Fruit fly (Drosophila melanogaster) whole organism, embryonic: Measurements from ENCODE around the gene Obp99c.

Experiments used
- Abd-B ChIP-seq: fragments of 200-800 bp; sonication (Bioruptor generic); optimal IDR thresholded peaks from 2 replicates; lab custom pipeline; 2018; ENCODE audit warnings: missing biosample characterization, mild to moderate bottlenecking, missing genetic modification characterization, moderate library complexity
- Ada2b ChIP-seq: fragments of 200-800 bp; sonication (Bioruptor generic); IDR thresholded peaks from 2 replicates; pipeline ENCODE4 v1.3.6; 2022; ENCODE audit warnings: missing biosample characterization, missing genetic modification characterization
- Aef1 ChIP-seq: fragments of 200-800 bp; sonication (Bioruptor generic); IDR thresholded peaks from 3 replicates; pipeline ENCODE4 v1.3.6; 2022; ENCODE audit warnings: missing biosample characterization, missing genetic modification characterization
- Atf6 ChIP-seq: fragments of 200-800 bp; sonication (Bioruptor generic); IDR thresholded peaks from 2 replicates; pipeline ENCODE4 v1.3.6; 2022; ENCODE audit warnings: missing biosample characterization, missing genetic modification characterization
- CG10321 ChIP-seq: fragments of 200-800 bp; sonication (Bioruptor generic); IDR thresholded peaks from 2 replicates; pipeline ENCODE4 v1.3.6; 2022; ENCODE audit warnings: missing biosample characterization, missing genetic modification characterization
- CG11085 ChIP-seq: fragments of 200-800 bp; sonication (Bioruptor generic); IDR thresholded peaks from 2 replicates; pipeline ENCODE4 v1.3.6; 2022; ENCODE audit warnings: missing biosample characterization, missing genetic modification characterization
- CG12071 ChIP-seq: fragments of 200-800 bp; sonication (Bioruptor generic); optimal IDR thresholded peaks from 3 replicates; lab custom pipeline; 2018; ENCODE audit warnings: missing biosample characterization, mild to moderate bottlenecking, missing genetic modification characterization
- CG12155 ChIP-seq: fragments of 200-800 bp; sonication (Bioruptor generic); optimal IDR thresholded peaks from 3 replicates; lab custom pipeline; 2016; ENCODE audit warnings: missing biosample characterization, missing genetic modification characterization
- CG15601 ChIP-seq: fragments of 200-800 bp; sonication (Bioruptor generic); optimal IDR thresholded peaks from 3 replicates; lab custom pipeline; 2019; ENCODE audit warnings: missing biosample characterization, mild to moderate bottlenecking, missing genetic modification characterization, moderate library complexity
- CG16815 ChIP-seq: fragments of 200-800 bp; sonication (Bioruptor generic); optimal IDR thresholded peaks from 3 replicates; lab custom pipeline; 2017; ENCODE audit warnings: missing biosample characterization, mild to moderate bottlenecking, missing genetic modification characterization
- CG18476 ChIP-seq: fragments of 200-800 bp; sonication (Bioruptor generic); optimal IDR thresholded peaks from 2 replicates; lab custom pipeline; 2016; ENCODE audit warnings: missing biosample characterization, mild to moderate bottlenecking, missing genetic modification characterization
- CG2199 ChIP-seq: fragments of 200-800 bp; sonication (Bioruptor generic); IDR thresholded peaks from 3 replicates; pipeline ENCODE4 v1.3.6; 2022; ENCODE audit warnings: missing biosample characterization, missing genetic modification characterization
- CG32532 ChIP-seq: fragments of 200-800 bp; sonication (Bioruptor generic); IDR thresholded peaks from 2 replicates; pipeline ENCODE4 v1.3.6; 2022; ENCODE audit warnings: missing biosample characterization, missing genetic modification characterization
- CG42726 ChIP-seq: fragments of 200-800 bp; sonication (Bioruptor generic); IDR thresholded peaks from 2 replicates; pipeline ENCODE4 v1.3.6; 2022; ENCODE audit warnings: missing biosample characterization, missing genetic modification characterization; ENCODE audit not compliant: partially characterized antibody
- CG4282 ChIP-seq: fragments of 200-800 bp; sonication (Bioruptor generic); optimal IDR thresholded peaks from 2 replicates; lab custom pipeline; 2016; ENCODE audit warnings: missing biosample characterization, missing genetic modification characterization
- CG6254 ChIP-seq: fragments of 200-800 bp; sonication (Bioruptor generic); optimal IDR thresholded peaks from 3 replicates; lab custom pipeline; 2017; ENCODE audit warnings: mild to moderate bottlenecking, missing biosample characterization, missing genetic modification reagents, missing genetic modification characterization
- CG7745 ChIP-seq: fragments of 200-800 bp; sonication (Bioruptor generic); optimal IDR thresholded peaks from 2 replicates; lab custom pipeline; 2018; ENCODE audit warnings: missing biosample characterization, mild to moderate bottlenecking, missing genetic modification characterization, moderate library complexity
- CG7928 ChIP-seq: fragments of 200-800 bp; sonication (Bioruptor generic); optimal IDR thresholded peaks from 2 replicates; lab custom pipeline; 2017; ENCODE audit warnings: missing biosample characterization, mild to moderate bottlenecking, missing genetic modification characterization
- CG8281 ChIP-seq: fragments of 200-800 bp; sonication (Bioruptor generic); optimal IDR thresholded peaks from 2 replicates; lab custom pipeline; 2018; ENCODE audit warnings: missing biosample characterization, mild to moderate bottlenecking, missing genetic modification characterization, moderate library complexity
- CG8944 ChIP-seq: fragments of 200-800 bp; sonication (Bioruptor generic); optimal IDR thresholded peaks from 3 replicates; lab custom pipeline; 2016; ENCODE audit warnings: missing biosample characterization, missing genetic modification characterization
- Dad ChIP-seq: fragments of 200-800 bp; sonication (Bioruptor generic); optimal IDR thresholded peaks from 3 replicates; lab custom pipeline; 2016; ENCODE audit warnings: missing biosample characterization, missing genetic modification characterization
- Dll ChIP-seq: fragments of 200-800 bp; sonication (Bioruptor generic); IDR thresholded peaks from 4 replicates; pipeline ENCODE4 v1.3.6; 2022; ENCODE audit warnings: missing biosample characterization, missing genetic modification characterization; ENCODE audit not compliant: partially characterized antibody
- E2f1 ChIP-seq: fragments of 200-800 bp; sonication (Bioruptor generic); IDR thresholded peaks from 2 replicates; pipeline ENCODE4 v1.3.6; 2022; ENCODE audit warnings: missing biosample characterization, missing genetic modification characterization
- Elba2 ChIP-seq: fragments of 200-800 bp; sonication (Bioruptor generic); optimal IDR thresholded peaks from 3 replicates; lab custom pipeline; 2016; ENCODE audit warnings: missing biosample characterization, missing genetic modification characterization
- Fer2 ChIP-seq: fragments of 200-800 bp; sonication (Bioruptor generic); optimal IDR thresholded peaks from 2 replicates; lab custom pipeline; 2018; ENCODE audit warnings: missing biosample characterization, mild to moderate bottlenecking, missing genetic modification characterization, moderate library complexity
- GATAe ChIP-seq: fragments of 200-800 bp; sonication (Bioruptor generic); conservative IDR thresholded peaks from 2 replicates; pipeline ENCODE4 v1.3.6; 2022; ENCODE audit warnings: missing biosample characterization, missing genetic modification characterization
- Hr51 ChIP-seq, 2 experiments: fragments of 200-800 bp; sonication (Bioruptor generic); optimal IDR thresholded peaks; 2 replicates in 1 of 2; 3 replicates in 1 of 2; lab custom pipeline; 2016 to 2018; ENCODE audit warnings: missing biosample characterization in 2 of 2, missing genetic modification characterization in 2 of 2, mild to moderate bottlenecking in 1 of 2, moderate library complexity in 1 of 2
- Kr ChIP-seq: fragments of 200-800 bp; sonication (Bioruptor generic); optimal IDR thresholded peaks from 2 replicates; lab custom pipeline; 2017; ENCODE audit warnings: missing biosample characterization, mild to moderate bottlenecking, missing genetic modification characterization
- NFAT ChIP-seq: fragments of 200-800 bp; sonication (Bioruptor generic); IDR thresholded peaks from 2 replicates; pipeline ENCODE4 v1.3.6; 2022; ENCODE audit warnings: missing biosample characterization, missing genetic modification characterization
- Oli ChIP-seq: fragments of 200-800 bp; sonication (Bioruptor generic); optimal IDR thresholded peaks from 2 replicates; lab custom pipeline; 2018; ENCODE audit warnings: missing biosample characterization, mild to moderate bottlenecking, missing genetic modification characterization, moderate library complexity
- Xbp1 ChIP-seq: fragments of 200-800 bp; sonication (Bioruptor generic); optimal IDR thresholded peaks from 3 replicates; lab custom pipeline; 2016; ENCODE audit warnings: missing biosample characterization, mild to moderate bottlenecking, missing genetic modification characterization
- Xrp1 ChIP-seq: fragments of 200-800 bp; sonication (Bioruptor generic); IDR thresholded peaks from 2 replicates; pipeline ENCODE4 v1.3.6; 2022; ENCODE audit warnings: missing biosample characterization, missing genetic modification characterization
- croc ChIP-seq: fragments of 200-800 bp; sonication (Bioruptor generic); conservative IDR thresholded peaks from 3 replicates; pipeline ENCODE4 v1.3.6; 2022; ENCODE audit warnings: missing biosample characterization, missing genetic modification characterization
- danr ChIP-seq: fragments of 200-800 bp; sonication (Bioruptor generic); IDR thresholded peaks from 2 replicates; pipeline ENCODE4 v1.3.6; 2022; ENCODE audit warnings: missing biosample characterization, missing genetic modification characterization
- dmrt99B ChIP-seq: fragments of 200-800 bp; sonication (Bioruptor generic); optimal IDR thresholded peaks from 2 replicates; lab custom pipeline; 2018; ENCODE audit warnings: missing biosample characterization, mild to moderate bottlenecking, missing genetic modification characterization, moderate library complexity
- dpn ChIP-seq, 2 experiments: fragments of 200-800 bp; sonication (Bioruptor generic); optimal IDR thresholded peaks; 3 replicates each; lab custom pipeline; 2016; ENCODE audit warnings: missing biosample characterization in 2 of 2, missing genetic modification characterization in 2 of 2
- ftz-f1 ChIP-seq: fragments of 200-800 bp; sonication (Bioruptor generic); optimal IDR thresholded peaks from 2 replicates; lab custom pipeline; 2016; ENCODE audit warnings: missing biosample characterization, missing genetic modification characterization
- gce ChIP-seq: fragments of 200-800 bp; sonication (Bioruptor generic); IDR thresholded peaks from 3 replicates; pipeline ENCODE4 v1.3.6; 2022; ENCODE audit warnings: missing biosample characterization, missing genetic modification characterization
- gfzf ChIP-seq: fragments of 200-800 bp; sonication (Bioruptor generic); optimal IDR thresholded peaks from 2 replicates; lab custom pipeline; 2016; ENCODE audit warnings: missing biosample characterization, mild to moderate bottlenecking, missing genetic modification characterization, moderate library complexity
- hbn ChIP-seq: fragments of 200-800 bp; sonication (Bioruptor generic); IDR thresholded peaks from 2 replicates; pipeline ENCODE4 v1.3.6; 2022; ENCODE audit warnings: missing biosample characterization, missing genetic modification characterization; ENCODE audit not compliant: partially characterized antibody
- ind ChIP-seq: fragments of 200-800 bp; sonication (Bioruptor generic); optimal IDR thresholded peaks from 3 replicates; lab custom pipeline; 2016; ENCODE audit warnings: missing biosample characterization, missing genetic modification characterization
- lov ChIP-seq, 2 experiments: fragments of 200-800 bp in 1 of 2; fragments of >200 bp in 1 of 2; sonication (Bioruptor generic) in 1 of 2; IDR thresholded peaks in 1 of 2; optimal IDR thresholded peaks in 1 of 2; 2 replicates in 1 of 2; 3 replicates in 1 of 2; pipeline versions ENCODE4 v1.3.6 to Lab custom; 2017 to 2022; ENCODE audit warnings: missing biosample characterization in 1 of 2, missing genetic modification characterization in 1 of 2
- mam ChIP-seq: fragments of 200-800 bp; sonication (Bioruptor generic); optimal IDR thresholded peaks from 3 replicates; lab custom pipeline; 2016; ENCODE audit warnings: missing biosample characterization, missing genetic modification characterization
- mld ChIP-seq: fragments of 200-800 bp; sonication (Bioruptor generic); IDR thresholded peaks from 3 replicates; pipeline ENCODE4 v1.3.6; 2022; ENCODE audit warnings: missing biosample characterization, missing genetic modification characterization; ENCODE audit not compliant: partially characterized antibody
- nerfin-1 ChIP-seq: fragments of 200-800 bp; sonication (Bioruptor generic); optimal IDR thresholded peaks from 3 replicates; lab custom pipeline; 2019; ENCODE audit warnings: missing biosample characterization, mild to moderate bottlenecking, missing genetic modification characterization, moderate library complexity
- pnt ChIP-seq: fragments of 200-800 bp; sonication (Bioruptor generic); optimal IDR thresholded peaks from 3 replicates; lab custom pipeline; 2016; ENCODE audit warnings: missing biosample characterization, missing genetic modification characterization
- row ChIP-seq: fragments of 200-800 bp; sonication (Bioruptor generic); IDR thresholded peaks from 3 replicates; pipeline ENCODE4 v1.3.6; 2022; ENCODE audit warnings: missing biosample characterization, missing genetic modification characterization
- run ChIP-seq: fragments of 200-800 bp; sonication (Bioruptor generic); optimal IDR thresholded peaks from 3 replicates; lab custom pipeline; 2018; ENCODE audit warnings: missing biosample characterization, mild to moderate bottlenecking, missing genetic modification characterization
- sima ChIP-seq: fragments of 200-800 bp; sonication (Bioruptor generic); optimal IDR thresholded peaks from 2 replicates; lab custom pipeline; 2016; ENCODE audit warnings: missing biosample characterization, missing genetic modification characterization
- tio ChIP-seq: fragments of 200-800 bp; sonication (Bioruptor generic); optimal IDR thresholded peaks from 2 replicates; lab custom pipeline; 2017; ENCODE audit warnings: missing biosample characterization, missing genetic modification characterization, inconsistent platforms

Obp99c gene

DNA sequence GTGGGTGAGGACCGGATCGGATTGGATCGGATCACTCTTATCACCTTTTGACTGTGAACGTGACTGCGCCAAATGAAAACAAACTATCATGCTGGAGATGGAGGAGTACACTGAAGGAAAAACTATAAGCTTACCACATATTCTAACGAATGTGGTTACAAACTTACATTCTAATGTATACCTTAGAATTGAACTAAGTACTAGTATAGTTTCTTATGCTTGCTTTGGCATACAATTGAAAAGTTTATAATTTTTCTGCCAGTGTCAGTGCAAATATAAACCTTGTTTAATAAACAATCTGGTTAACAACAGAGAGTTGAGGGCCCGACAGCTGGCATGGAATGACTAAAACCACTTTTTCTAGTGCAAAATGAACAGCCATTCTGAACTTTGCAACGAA, 28.4 kb upstream of the Obp99c start (continued):
- TF ChIP-seq CG18476: no peak
- TF ChIP-seq CG32532 (GFP tag; lab: Robert Waterston, UW): peak; percentile 8; the same call in 1 of the 2 replicates
- no peak for TF ChIP-seq CG10321 (GFP tag; lab: Robert Waterston, UW)
- TF ChIP-seq Kr: no peak
- TF ChIP-seq CG16815 (GFP tag; lab: Kevin White, UChicago): no peak
- no peak for TF ChIP-seq run (tag; lab: Kevin White, UChicago)
- peak; percentile 47 for TF ChIP-seq row (GFP tag; lab: Robert Waterston, UW)
- TF ChIP-seq Dll: no peak
- no peak for TF ChIP-seq lov (optimal IDR thresholded peaks at IDR 0.05; lab: Kevin White, UChicago)
- TF ChIP-seq lov (GFP tag; IDR thresholded peaks at IDR 0.05; lab: Robert Waterston, UW): no peak
- TF ChIP-seq ind (GFP tag; lab: Kevin White, UChicago): peak; percentile 36
- no peak for TF ChIP-seq pnt
- no peak for TF ChIP-seq NFAT (GFP tag; lab: Robert Waterston, UW)
- peak; percentile 29 for TF ChIP-seq Xbp1
- TF ChIP-seq hbn: no peak
- TF ChIP-seq gce (GFP tag; lab: Robert Waterston, UW): 0 out of 3 replicates have a peak, but pooled peaks have one; percentile 25
- TF ChIP-seq mld: no peak
- no peak for TF ChIP-seq gfzf (GFP tag; lab: Kevin White, UChicago)
- no peak for TF ChIP-seq CG12155 (GFP tag; lab: Kevin White, UChicago)
- peak; percentile 0 for TF ChIP-seq CG15601
- TF ChIP-seq CG42726 (GFP tag; lab: Robert Waterston, UW): no peak
- TF ChIP-seq CG7928 (GFP tag; lab: Kevin White, UChicago): no peak
- no peak for TF ChIP-seq ftz-f1 (GFP tag; lab: Kevin White, UChicago)
- TF ChIP-seq dpn (GFP tag; optimal IDR thresholded peaks at IDR 0.05; lab: Kevin White, UChicago): peak in 1 of 2 experiments; percentile 17
- no peak for TF ChIP-seq CG7745 (tag; lab: Kevin White, UChicago)
- peak in 1 of 2 experiments; percentile 36 for TF ChIP-seq Hr51 (GFP tag; optimal IDR thresholded peaks at IDR 0.05; lab: Kevin White, UChicago)
- no peak for TF ChIP-seq CG4282 (GFP tag; lab: Kevin White, UChicago)
- TF ChIP-seq Atf6 (GFP tag; lab: Robert Waterston, UW): no peak
- TF ChIP-seq danr (GFP tag; lab: Robert Waterston, UW): no peak
- TF ChIP-seq sima: no peak
- no peak for TF ChIP-seq Fer2 (tag; lab: Kevin White, UChicago)
- TF ChIP-seq Abd-B: no peak
- no peak for TF ChIP-seq Ada2b (GFP tag; lab: Robert Waterston, UW)
- TF ChIP-seq CG8281 (tag; lab: Kevin White, UChicago): no peak
- no peak for TF ChIP-seq CG8944
- peak; percentile 21; the same call in 1 of the 3 replicates for TF ChIP-seq croc (GFP tag; lab: Robert Waterston, UW)
- TF ChIP-seq nerfin-1 (tag; lab: Kevin White, UChicago): no peak
- no peak for TF ChIP-seq Aef1 (GFP tag; lab: Robert Waterston, UW)
- TF ChIP-seq tio (GFP tag; lab: Kevin White, UChicago): no peak
- no peak for TF ChIP-seq CG11085 (GFP tag; lab: Robert Waterston, UW)
- no peak for TF ChIP-seq Elba2 (GFP tag; lab: Kevin White, UChicago)
- peak; percentile 30; the same call in 1 of the 2 replicates for TF ChIP-seq Xrp1 (GFP tag; lab: Robert Waterston, UW)
- no peak for TF ChIP-seq CG6254 (GFP tag; lab: Kevin White, UChicago)
- no peak for TF ChIP-seq mam (GFP tag; lab: Kevin White, UChicago)
- no peak for TF ChIP-seq CG2199 (GFP tag; lab: Robert Waterston, UW)
- peak; percentile 74 for TF ChIP-seq dmrt99B
- TF ChIP-seq Dad (GFP tag; lab: Kevin White, UChicago): no peak
- TF ChIP-seq GATAe (GFP tag; lab: Robert Waterston, UW): no peak
- TF ChIP-seq E2f1 (GFP tag; lab: Robert Waterston, UW): 0 out of 2 replicates have a peak, but pooled peaks have one; percentile 15
- TF ChIP-seq CG12071 (GFP tag; lab: Kevin White, UChicago): no peak
- peak; percentile 28 for TF ChIP-seq Oli (tag; lab: Kevin White, UChicago)
